Worm (Caenorhabditis elegans): ENCODE measurements around the gene srbc-17.

DNA sequence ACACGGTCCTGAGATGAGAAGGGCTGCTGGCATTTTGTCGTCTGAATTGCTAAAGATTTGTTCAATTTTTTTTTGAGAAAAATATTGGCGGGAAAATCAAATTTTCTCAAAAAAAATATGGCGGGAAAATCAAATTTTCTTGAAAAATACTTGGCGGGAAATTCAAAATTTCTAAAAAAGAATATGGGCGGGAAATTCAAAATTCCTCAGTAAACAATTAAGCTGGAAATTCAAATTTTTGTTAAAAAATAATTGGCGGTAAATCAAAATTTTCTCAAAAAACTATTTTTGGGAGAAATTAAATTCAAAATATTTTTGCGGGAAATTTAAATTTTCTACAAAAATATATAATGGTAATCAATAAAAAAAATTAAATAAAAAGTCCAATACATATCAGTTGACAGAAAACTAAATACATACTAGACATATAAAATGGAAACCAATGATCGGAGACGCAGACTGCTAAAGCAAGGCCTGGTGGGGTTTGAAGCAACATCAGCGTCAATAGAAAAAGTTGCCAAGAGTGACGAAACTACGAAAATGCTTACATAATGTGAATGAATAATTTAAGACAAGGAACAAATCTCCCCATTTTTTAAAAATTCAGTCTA, 37.0 kb downstream of the srbc-17 start, which contains the start of gene nhr-184:
- TF ChIP-seq fkh-10 (GFP tag; optimal IDR thresholded peaks at IDR 0.05): no peak
- no peak for TF ChIP-seq nhr-77 (tag; optimal IDR thresholded peaks at IDR 0.05)
- TF ChIP-seq nhr-11 (tag; optimal IDR thresholded peaks at IDR 0.05): no peak
- no peak for TF ChIP-seq zip-11 (GFP tag; IDR thresholded peaks at IDR 0.05)

All from whole organism, L4 larva.